Fruit fly (Drosophila melanogaster): ENCODE results near the gene Atg6.

The Atg6 gene

DNA sequence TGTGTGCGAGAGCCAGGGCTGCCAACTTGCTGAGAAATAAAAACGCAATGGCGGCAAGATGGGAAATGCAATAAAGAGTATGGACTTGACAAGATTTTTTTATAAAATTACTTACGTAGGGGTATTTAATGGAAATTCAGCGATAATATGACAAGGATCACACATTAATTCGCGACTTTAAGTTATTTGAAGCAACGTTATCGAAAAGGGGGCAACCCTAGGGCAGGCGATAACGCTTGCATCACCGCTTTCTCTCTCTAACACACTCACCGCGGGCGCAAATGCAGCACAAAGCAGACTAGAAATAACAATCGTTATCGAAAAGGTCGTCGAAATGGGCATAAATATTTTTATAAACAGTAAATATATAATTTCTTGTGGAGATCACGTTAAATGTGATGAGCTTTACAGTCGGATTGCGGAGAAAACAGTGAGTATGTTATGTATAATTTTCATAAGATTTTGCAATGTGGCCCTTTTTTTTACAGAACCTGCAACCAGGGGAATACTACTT, 2.5 kb downstream of the Atg6 start, which contains the start of gene Rox8 (continued):
- TF ChIP-seq N (GFP tag; optimal IDR thresholded peaks at IDR 0.05) (no peak), br (GFP tag; optimal IDR thresholded peaks at IDR 0.05) (peak; percentile 55)

DNA sequence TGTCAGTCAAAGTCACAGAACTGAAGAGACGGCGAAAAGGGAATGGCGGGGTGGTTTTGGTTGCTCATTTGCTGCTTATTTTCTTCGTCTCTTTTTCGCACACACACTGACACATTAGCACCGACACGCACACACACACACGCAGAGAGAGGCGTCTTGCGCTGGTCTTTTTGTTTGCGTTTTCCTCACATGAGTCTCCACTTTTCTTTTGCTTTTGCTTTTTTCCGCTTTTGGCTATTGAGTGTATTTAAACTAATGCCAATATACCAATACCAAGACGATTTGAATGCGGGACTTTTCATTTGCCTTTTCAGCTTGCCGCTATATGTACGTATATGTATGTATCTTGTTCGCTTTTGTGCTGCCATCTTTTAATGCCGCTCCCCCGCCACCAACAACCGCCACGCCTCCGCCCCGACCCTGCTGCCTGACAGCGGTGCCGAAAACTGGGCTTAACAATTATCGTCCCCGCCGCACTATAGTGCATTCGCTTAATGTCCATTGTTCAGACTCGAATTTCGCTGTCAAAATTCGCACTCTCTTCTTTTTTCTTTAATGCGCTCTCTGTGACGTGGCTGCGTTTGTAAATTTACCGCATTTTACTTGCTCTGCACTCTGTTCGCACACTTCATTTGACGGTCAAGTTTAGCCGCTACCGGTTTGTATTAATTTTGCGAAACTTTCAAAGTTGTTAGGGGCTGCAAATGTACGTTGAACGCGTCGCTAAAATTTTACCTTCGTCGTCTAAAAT, 3.2 kb downstream of the Atg6 start, which contains the start of gene CG5986:
CG5986 (plus strand) TSS at position 565 of the 751 bp plus-strand sequence.
- TF ChIP-seq tai (GFP tag; optimal IDR thresholded peaks at IDR 0.05) = no peak
- TF ChIP-seq Sp1 (GFP tag; optimal IDR thresholded peaks at IDR 0.05) = peak; percentile 2
- no peak for TF ChIP-seq dsf (GFP tag; optimal IDR thresholded peaks at IDR 0.05; ENCODE audit: borderline replicate concordance)
- TF ChIP-seq woc (GFP tag; optimal IDR thresholded peaks at IDR 0.05) = no peak
- TF ChIP-seq N (GFP tag; optimal IDR thresholded peaks at IDR 0.05) = peak; percentile 18
- TF ChIP-seq lola (GFP tag; optimal IDR thresholded peaks at IDR 0.05) = no peak
- no peak for TF ChIP-seq HLH106 (tag; optimal IDR thresholded peaks at IDR 0.05)
- no peak for TF ChIP-seq Rel (GFP tag; optimal IDR thresholded peaks at IDR 0.05)
- TF ChIP-seq Rel (tag; optimal IDR thresholded peaks at IDR 0.05) = peak; percentile 84
- TF ChIP-seq Mio (GFP tag; optimal IDR thresholded peaks at IDR 0.05) = no peak
- peak; percentile 94 for TF ChIP-seq psq (GFP tag; optimal IDR thresholded peaks at IDR 0.05)
- peak; percentile 37 for TF ChIP-seq jim (GFP tag; optimal IDR thresholded peaks at IDR 0.05)

DNA sequence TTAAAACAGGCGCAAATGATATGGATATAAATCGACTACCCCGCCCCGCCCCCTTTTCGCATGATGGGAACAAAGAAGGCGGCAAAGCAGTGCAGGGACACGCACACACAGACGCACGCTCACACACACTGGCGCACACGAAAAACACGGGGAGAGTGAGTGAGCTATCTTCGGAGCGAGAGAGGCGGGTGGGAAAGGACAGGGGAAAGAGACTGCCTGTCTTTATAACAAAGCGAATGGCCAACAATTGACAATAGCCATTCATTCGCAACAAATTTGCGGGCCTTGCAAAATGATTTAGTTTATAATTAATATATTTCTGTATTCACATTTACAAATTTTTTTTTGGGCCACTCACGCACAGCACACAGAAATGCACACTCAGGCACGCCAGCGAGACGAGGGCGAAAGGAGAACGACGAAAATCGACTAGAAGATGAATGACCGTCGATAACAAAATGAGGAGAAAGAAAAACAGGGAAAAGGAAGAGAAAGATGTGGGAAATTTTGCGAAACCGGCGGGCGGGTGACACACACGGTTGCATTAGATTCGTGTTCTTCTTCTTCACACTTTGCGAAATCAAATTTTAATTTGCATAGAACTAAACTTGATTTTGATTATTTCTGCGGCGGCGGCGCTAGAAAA, 3.9 kb downstream of the Atg6 start:
- TF ChIP-seq OdsH (GFP tag; optimal IDR thresholded peaks at IDR 0.05) (no peak), tai (GFP tag; optimal IDR thresholded peaks at IDR 0.05) (no peak), fru (GFP tag; optimal IDR thresholded peaks at IDR 0.05) (peak; percentile 17), Dif (GFP tag; optimal IDR thresholded peaks at IDR 0.05; ENCODE audit: partially characterized antibody) (peak; percentile 77), CG32264 (GFP tag; optimal IDR thresholded peaks at IDR 0.05) (peak; percentile 24), psq (GFP tag; optimal IDR thresholded peaks at IDR 0.05) (peak; percentile 97), dmrt93B (GFP tag; optimal IDR thresholded peaks at IDR 0.05) (no peak), Hr83 (GFP tag; optimal IDR thresholded peaks at IDR 0.05; ENCODE audit: poor library complexity, severe bottlenecking) (peak; percentile 64), CG9705 (GFP tag; optimal IDR thresholded peaks at IDR 0.05) (no peak), pan (optimal IDR thresholded peaks at IDR 0.05) (no peak), woc (GFP tag; optimal IDR thresholded peaks at IDR 0.05) (no peak), GATAd (GFP tag; optimal IDR thresholded peaks at IDR 0.05) (no peak), N (GFP tag; optimal IDR thresholded peaks at IDR 0.05) (peak; percentile 73), HLH106 (tag; optimal IDR thresholded peaks at IDR 0.05) (no peak), Jra (GFP tag; optimal IDR thresholded peaks at IDR 0.05) (no peak), Sp1 (GFP tag; optimal IDR thresholded peaks at IDR 0.05) (no peak), sage (GFP tag; optimal IDR thresholded peaks at IDR 0.05) (peak; percentile 6), Dfd (GFP tag; optimal IDR thresholded peaks at IDR 0.05) (no peak), br (GFP tag; optimal IDR thresholded peaks at IDR 0.05) (peak; percentile 0), Rel (GFP tag; optimal IDR thresholded peaks at IDR 0.05) (peak; percentile 41), Rel (tag; optimal IDR thresholded peaks at IDR 0.05) (peak; percentile 26), dsf (GFP tag; optimal IDR thresholded peaks at IDR 0.05; ENCODE audit: borderline replicate concordance) (no peak), foxo (GFP tag; optimal IDR thresholded peaks at IDR 0.05) (no peak), Abd-B (GFP tag; optimal IDR thresholded peaks at IDR 0.05) (no peak), Mio (GFP tag; optimal IDR thresholded peaks at IDR 0.05) (no peak), ey (GFP tag; optimal IDR thresholded peaks at IDR 0.05) (no peak), Vsx2 (GFP tag; optimal IDR thresholded peaks at IDR 0.05; ENCODE audit: partially characterized antibody) (no peak), sv (GFP tag; optimal IDR thresholded peaks at IDR 0.05) (no peak), Hnf4 (GFP tag; optimal IDR thresholded peaks at IDR 0.05) (peak; percentile 10), Hr78 (GFP tag; optimal IDR thresholded peaks at IDR 0.05) (no peak), Myc (optimal IDR thresholded peaks at IDR 0.05) (no peak), usp (GFP tag; optimal IDR thresholded peaks at IDR 0.05) (no peak), CrebA (GFP tag; optimal IDR thresholded peaks at IDR 0.05; ENCODE audit: borderline replicate concordance) (no peak), brk (GFP tag; optimal IDR thresholded peaks at IDR 0.05) (no peak), dl (GFP tag; optimal IDR thresholded peaks at IDR 0.05; ENCODE audit: insufficient read depth in 1 of 2, partially characterized antibody in 2 of 2) (no peak), h (GFP tag; optimal IDR thresholded peaks at IDR 0.05) (peak; percentile 50)
